Fruit fly (Drosophila melanogaster) whole organism, embryonic: Measurements from ENCODE around the gene CG7912.
A peak's percentile ranks its signal among the peaks of the same experiment; 100 is the strongest.

ENCODE experiments used
- BtbVII ChIP-seq: fragments of 200-800 bp; sonication (Bioruptor generic); optimal IDR thresholded peaks from 3 replicates; lab custom pipeline; 2017; ENCODE audit warnings: missing biosample characterization, mild to moderate bottlenecking, missing genetic modification characterization
- CG10267 ChIP-seq: fragments of 200-800 bp; sonication (Bioruptor generic); optimal IDR thresholded peaks from 2 replicates; lab custom pipeline; 2018; ENCODE audit warnings: missing biosample characterization, mild to moderate bottlenecking, missing genetic modification characterization, moderate library complexity
- CG10543 ChIP-seq: fragments of 200-800 bp; sonication (Bioruptor generic); optimal IDR thresholded peaks from 3 replicates; lab custom pipeline; 2017; ENCODE audit warnings: missing biosample characterization, mild to moderate bottlenecking, missing genetic modification characterization, moderate library complexity
- CG10654 ChIP-seq: fragments of 200-800 bp; sonication (Bioruptor generic); optimal IDR thresholded peaks from 2 replicates; lab custom pipeline; 2016; ENCODE audit warnings: missing biosample characterization, missing genetic modification characterization
- CG11093 ChIP-seq: fragments of 200-800 bp; sonication (Bioruptor generic); IDR thresholded peaks from 3 replicates; pipeline ENCODE4 v1.3.6; 2022; ENCODE audit warnings: missing biosample characterization, missing genetic modification characterization
- CG12155 ChIP-seq: fragments of 200-800 bp; sonication (Bioruptor generic); optimal IDR thresholded peaks from 3 replicates; lab custom pipeline; 2016; ENCODE audit warnings: missing biosample characterization, missing genetic modification characterization
- CG12769 ChIP-seq: fragments of 200-800 bp; sonication (Bioruptor generic); optimal IDR thresholded peaks from 2 replicates; lab custom pipeline; 2019; ENCODE audit warnings: missing biosample characterization, mild to moderate bottlenecking, missing genetic modification characterization, moderate library complexity
- CG13624 ChIP-seq: fragments of 200-800 bp; sonication (Bioruptor generic); optimal IDR thresholded peaks from 2 replicates; lab custom pipeline; 2016; ENCODE audit warnings: missing biosample characterization, missing genetic modification characterization
- CG15269 ChIP-seq: fragments of 200-800 bp; sonication (Bioruptor generic); optimal IDR thresholded peaks from 2 replicates; lab custom pipeline; 2018; ENCODE audit warnings: missing biosample characterization, mild to moderate bottlenecking, missing genetic modification characterization, moderate library complexity
- CG17912 ChIP-seq: fragments of 200-800 bp; sonication (Bioruptor generic); optimal IDR thresholded peaks from 2 replicates; lab custom pipeline; 2018; ENCODE audit warnings: missing biosample characterization, mild to moderate bottlenecking, missing genetic modification characterization
- CG18262 ChIP-seq: fragments of 200-800 bp; optimal IDR thresholded peaks from 3 replicates; lab custom pipeline; 2019; ENCODE audit warnings: missing biosample characterization, mild to moderate bottlenecking, missing genetic modification characterization, moderate library complexity
- CG1832 ChIP-seq: fragments of 200-800 bp; sonication (Bioruptor generic); optimal IDR thresholded peaks from 2 replicates; lab custom pipeline; 2017; ENCODE audit warnings: missing biosample characterization, mild to moderate bottlenecking, missing genetic modification characterization, inconsistent platforms
- CG18599 ChIP-seq: fragments of 200-800 bp; sonication (Bioruptor generic); optimal IDR thresholded peaks from 3 replicates; lab custom pipeline; 2017; ENCODE audit warnings: missing biosample characterization, missing genetic modification characterization, mild to moderate bottlenecking, moderate library complexity, missing genetic modification reagents
- CG2678 ChIP-seq: fragments of 200-800 bp; sonication (Bioruptor generic); optimal IDR thresholded peaks from 3 replicates; lab custom pipeline; 2019; ENCODE audit warnings: missing biosample characterization, mild to moderate bottlenecking, missing genetic modification characterization, moderate library complexity
- CG3163 ChIP-seq: fragments of 200-800 bp; sonication (Bioruptor generic); optimal IDR thresholded peaks from 3 replicates; lab custom pipeline; 2016; ENCODE audit warnings: missing biosample characterization, missing genetic modification characterization
- CG34224 ChIP-seq: fragments of 200-800 bp; sonication (Bioruptor generic); IDR thresholded peaks from 3 replicates; pipeline ENCODE4 v1.3.6; 2022; ENCODE audit warnings: missing biosample characterization, missing genetic modification characterization; ENCODE audit not compliant: partially characterized antibody
- CG34376 ChIP-seq: fragments of 200-800 bp; sonication (Bioruptor generic); optimal IDR thresholded peaks from 2 replicates; lab custom pipeline; 2018; ENCODE audit warnings: missing biosample characterization, mild to moderate bottlenecking, missing genetic modification characterization
- CG3838 ChIP-seq: fragments of 200-800 bp; sonication (Bioruptor generic); optimal IDR thresholded peaks from 3 replicates; lab custom pipeline; 2016; ENCODE audit warnings: missing biosample characterization, missing genetic modification characterization
- CG4854 ChIP-seq: fragments of 200-800 bp; sonication (Bioruptor generic); optimal IDR thresholded peaks from 2 replicates; lab custom pipeline; 2016; ENCODE audit warnings: missing biosample characterization, missing genetic modification characterization, inconsistent platforms
- CG5180 ChIP-seq: fragments of 200-800 bp; sonication (Bioruptor generic); optimal IDR thresholded peaks from 3 replicates; lab custom pipeline; 2017; ENCODE audit warnings: missing biosample characterization, missing genetic modification characterization, mild to moderate bottlenecking, moderate library complexity, missing genetic modification reagents
- CG5245 ChIP-seq: fragments of 200-800 bp; sonication (Bioruptor generic); optimal IDR thresholded peaks from 3 replicates; lab custom pipeline; 2016; ENCODE audit warnings: missing biosample characterization, missing genetic modification characterization
- CG5953 ChIP-seq: fragments of 200-800 bp; sonication (Bioruptor generic); IDR thresholded peaks from 2 replicates; pipeline ENCODE4 v1.3.6; 2022; ENCODE audit warnings: missing biosample characterization, missing genetic modification characterization
- CG7745 ChIP-seq: fragments of 200-800 bp; sonication (Bioruptor generic); optimal IDR thresholded peaks from 2 replicates; lab custom pipeline; 2018; ENCODE audit warnings: missing biosample characterization, mild to moderate bottlenecking, missing genetic modification characterization, moderate library complexity
- CG7786 ChIP-seq: fragments of 200-800 bp; sonication (Bioruptor generic); optimal IDR thresholded peaks from 2 replicates; lab custom pipeline; 2016; ENCODE audit warnings: missing biosample characterization, missing genetic modification characterization
- CG8281 ChIP-seq: fragments of 200-800 bp; sonication (Bioruptor generic); optimal IDR thresholded peaks from 2 replicates; lab custom pipeline; 2018; ENCODE audit warnings: missing biosample characterization, mild to moderate bottlenecking, missing genetic modification characterization, moderate library complexity
- CG8924 ChIP-seq: fragments of 200-800 bp; optimal IDR thresholded peaks from 3 replicates; lab custom pipeline; 2019; ENCODE audit warnings: missing biosample characterization, mild to moderate bottlenecking, missing genetic modification characterization, moderate library complexity
- GATAe ChIP-seq: fragments of 200-800 bp; sonication (Bioruptor generic); conservative IDR thresholded peaks from 2 replicates; pipeline ENCODE4 v1.3.6; 2022; ENCODE audit warnings: missing biosample characterization, missing genetic modification characterization
- Gsc ChIP-seq: fragments of 200-800 bp; sonication (Bioruptor generic); IDR thresholded peaks from 2 replicates; pipeline ENCODE4 v1.3.6; 2022; ENCODE audit warnings: missing biosample characterization, missing genetic modification characterization
- HmgZ ChIP-seq: fragments of 200-800 bp; sonication (Bioruptor generic); optimal IDR thresholded peaks from 2 replicates; lab custom pipeline; 2018; ENCODE audit warnings: missing biosample characterization, mild to moderate bottlenecking, missing genetic modification characterization
- MTF-1 ChIP-seq: fragments of 200-800 bp; sonication (Bioruptor generic); optimal IDR thresholded peaks from 2 replicates; lab custom pipeline; 2018; ENCODE audit warnings: missing biosample characterization, mild to moderate bottlenecking, missing genetic modification characterization, borderline replicate concordance
- NK7.1 ChIP-seq: fragments of 200-800 bp; sonication (Bioruptor generic); optimal IDR thresholded peaks from 3 replicates; lab custom pipeline; 2016; ENCODE audit warnings: missing biosample characterization, missing genetic modification characterization
- ac ChIP-seq: fragments of 200-800 bp; sonication (Bioruptor generic); optimal IDR thresholded peaks from 3 replicates; lab custom pipeline; 2017; ENCODE audit warnings: missing biosample characterization, mild to moderate bottlenecking, missing genetic modification characterization
- br ChIP-seq: fragments of >200 bp; optimal IDR thresholded peaks from 2 replicates; lab custom pipeline; 2017
- bsh ChIP-seq, 2 experiments: fragments of 200-800 bp; sonication (Bioruptor generic); optimal IDR thresholded peaks; 2 replicates each; lab custom pipeline; 2017 to 2018; ENCODE audit warnings: mild to moderate bottlenecking in 2 of 2, missing biosample characterization in 2 of 2, missing genetic modification characterization in 2 of 2, moderate library complexity in 1 of 2
- danr ChIP-seq: fragments of 200-800 bp; sonication (Bioruptor generic); IDR thresholded peaks from 2 replicates; pipeline ENCODE4 v1.3.6; 2022; ENCODE audit warnings: missing biosample characterization, missing genetic modification characterization
- eyg ChIP-seq: fragments of 200-800 bp; sonication (Bioruptor generic); optimal IDR thresholded peaks from 3 replicates; lab custom pipeline; 2016; ENCODE audit warnings: missing biosample characterization, missing genetic modification characterization
- ftz-f1 ChIP-seq: fragments of 200-800 bp; sonication (Bioruptor generic); optimal IDR thresholded peaks from 2 replicates; lab custom pipeline; 2016; ENCODE audit warnings: missing biosample characterization, missing genetic modification characterization
- gt ChIP-seq: fragments of 200-800 bp; sonication (Bioruptor generic); IDR thresholded peaks from 2 replicates; pipeline ENCODE4 v1.3.6; 2022; ENCODE audit warnings: missing biosample characterization, missing genetic modification characterization
- lilli ChIP-seq: fragments of 200-800 bp; sonication (Bioruptor generic); optimal IDR thresholded peaks from 3 replicates; lab custom pipeline; 2016; ENCODE audit warnings: missing biosample characterization, missing genetic modification characterization
- luna ChIP-seq: fragments of 200-800 bp; sonication (Bioruptor generic); optimal IDR thresholded peaks from 2 replicates; lab custom pipeline; 2016; ENCODE audit warnings: missing biosample characterization, missing genetic modification characterization
- mirr ChIP-seq: fragments of 200-800 bp; sonication (Bioruptor generic); optimal IDR thresholded peaks from 3 replicates; lab custom pipeline; 2018; ENCODE audit warnings: missing biosample characterization, mild to moderate bottlenecking, missing genetic modification characterization
- nau ChIP-seq: fragments of 200-800 bp; sonication (Bioruptor generic); optimal IDR thresholded peaks from 3 replicates; lab custom pipeline; 2017; ENCODE audit warnings: missing biosample characterization, mild to moderate bottlenecking, missing genetic modification characterization, missing genetic modification reagents
- pho ChIP-seq: fragments of 200-800 bp; sonication (Bioruptor generic); optimal IDR thresholded peaks from 2 replicates; lab custom pipeline; 2016; ENCODE audit warnings: missing biosample characterization, missing genetic modification characterization
- pros ChIP-seq: fragments of 200-800 bp; sonication (Bioruptor generic); optimal IDR thresholded peaks from 3 replicates; lab custom pipeline; 2019; ENCODE audit warnings: missing biosample characterization, mild to moderate bottlenecking, missing genetic modification characterization, moderate library complexity
- sisA ChIP-seq: fragments of 200-800 bp; sonication (Bioruptor generic); IDR thresholded peaks from 2 replicates; pipeline ENCODE4 v1.3.6; 2022; ENCODE audit warnings: missing biosample characterization, missing genetic modification characterization
- twi ChIP-seq: fragments of 200-800 bp; optimal IDR thresholded peaks from 2 replicates; lab custom pipeline; 2019; ENCODE audit warnings: missing biosample characterization, mild to moderate bottlenecking, missing genetic modification characterization, moderate library complexity
- wek ChIP-seq: fragments of 200-800 bp; sonication (Bioruptor generic); optimal IDR thresholded peaks from 3 replicates; lab custom pipeline; 2018; ENCODE audit warnings: missing biosample characterization, mild to moderate bottlenecking, missing genetic modification characterization, moderate library complexity
- wor ChIP-seq: fragments of 200-800 bp; sonication (Bioruptor generic); IDR thresholded peaks from 2 replicates; pipeline ENCODE4 v1.3.6; 2022; ENCODE audit warnings: missing biosample characterization, missing genetic modification characterization
- yki ChIP-seq: fragments of >200 bp; optimal IDR thresholded peaks from 3 replicates; lab custom pipeline; 2018
- zen2 ChIP-seq: fragments of 200-800 bp; sonication (Bioruptor generic); IDR thresholded peaks from 3 replicates; pipeline ENCODE4 v1.3.6; 2022; ENCODE audit warnings: missing biosample characterization, missing genetic modification characterization; ENCODE audit not compliant: partially characterized antibody

The CG7912 gene

dm6 chr3R:30058057-30058868 is 49.3 kb upstream of the CG7912 start, which contains the start of gene sima (continued):
- TF ChIP-seq pho (no peak), luna (peak; percentile 1), MTF-1 (GFP tag; lab: Kevin White, UChicago) (no peak), CG1832 (no peak), bsh (GFP tag; optimal IDR thresholded peaks at IDR 0.05; lab: Kevin White, UChicago) (no peak), CG7786 (no peak), CG10654 (GFP tag; lab: Kevin White, UChicago) (no peak), CG13624 (GFP tag; lab: Kevin White, UChicago) (peak; percentile 58), CG18599 (GFP tag; lab: Kevin White, UChicago) (peak; percentile 24), gt (GFP tag; lab: Robert Waterston, UW) (no peak), CG5953 (GFP tag; lab: Robert Waterston, UW) (no peak), CG12155 (GFP tag; lab: Kevin White, UChicago) (peak; percentile 41), CG17912 (GFP tag; lab: Kevin White, UChicago) (no peak), CG34376 (GFP tag; lab: Kevin White, UChicago) (peak; percentile 31), lilli (GFP tag; lab: Kevin White, UChicago) (peak; percentile 66), wor (no peak), CG34224 (no peak), CG5245 (no peak), CG8924 (tag; lab: Kevin White, UChicago) (peak; percentile 55), Gsc (GFP tag; lab: Robert Waterston, UW) (no peak), pros (GFP tag; lab: Kevin White, UChicago) (no peak), CG4854 (no peak), HmgZ (peak; percentile 61), mirr (GFP tag; lab: Kevin White, UChicago) (no peak), CG12769 (tag; lab: Kevin White, UChicago) (peak; percentile 55), CG8281 (tag; lab: Kevin White, UChicago) (no peak), ftz-f1 (GFP tag; lab: Kevin White, UChicago) (peak; percentile 45), sisA (no peak), yki (lab: Kevin White, UChicago) (no peak), twi (tag; lab: Kevin White, UChicago) (peak; percentile 35), CG2678 (peak; percentile 28), CG10267 (tag; lab: Kevin White, UChicago) (peak; percentile 3), BtbVII (no peak), GATAe (no peak), CG3838 (no peak), CG5180 (GFP tag; lab: Kevin White, UChicago) (no peak), zen2 (GFP tag; lab: Robert Waterston, UW) (no peak), CG18262 (tag; lab: Kevin White, UChicago) (peak; percentile 23), wek (no peak), ac (GFP tag; lab: Kevin White, UChicago) (no peak), nau (no peak), danr (no peak), CG11093 (GFP tag; lab: Robert Waterston, UW) (no peak), br (lab: Kevin White, UChicago) (no peak), NK7.1 (GFP tag; lab: Kevin White, UChicago) (peak; percentile 57), CG10543 (GFP tag; lab: Kevin White, UChicago) (no peak), eyg (peak; percentile 35), CG3163 (GFP tag; lab: Kevin White, UChicago) (no peak), CG15269 (tag; lab: Kevin White, UChicago) (peak; percentile 4), CG7745 (no peak)
